Fruit fly (Drosophila melanogaster): ENCODE data around the gene Tbc1d15-17.

DNA sequence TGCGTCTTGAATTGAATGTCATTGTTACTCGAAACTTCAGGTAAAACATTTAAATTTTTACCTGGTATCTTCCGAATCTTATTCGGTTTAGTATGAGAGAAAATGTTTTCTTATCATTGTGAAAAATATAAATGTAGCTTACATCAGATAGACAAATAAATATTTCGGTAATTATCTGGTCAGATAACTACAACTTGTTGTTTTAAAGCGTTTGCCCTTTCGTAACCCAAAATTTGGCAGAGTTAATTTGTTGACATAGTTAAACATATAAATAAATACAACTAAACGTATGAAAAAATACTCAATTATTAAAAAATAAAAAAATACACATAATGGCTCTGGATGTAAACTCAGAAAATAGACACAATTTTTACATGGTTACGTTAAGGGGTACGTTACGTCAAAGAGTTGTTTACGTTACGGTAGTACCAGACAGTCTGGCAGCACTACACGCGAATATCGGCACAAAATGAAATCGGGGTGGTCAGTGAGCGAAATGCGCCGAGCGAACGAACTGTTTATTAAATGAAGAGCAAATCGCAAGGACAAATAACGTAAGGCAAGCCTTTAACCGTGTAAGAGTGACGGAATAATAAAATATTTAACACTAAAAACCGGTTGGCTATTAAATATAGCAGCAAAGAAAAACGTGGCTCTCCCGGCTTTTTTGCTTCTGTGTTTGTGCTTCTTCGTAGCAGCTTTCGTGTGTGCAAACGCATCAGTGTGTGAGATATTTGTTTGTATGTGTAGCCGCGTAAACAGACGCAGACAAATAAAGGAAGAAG is 24.4 kb upstream of the Tbc1d15-17 start:
- TF ChIP-seq odd (GFP tag; optimal IDR thresholded peaks at IDR 0.05) (no peak), CG7271 (tag; optimal IDR thresholded peaks at IDR 0.05) (no peak), bab2 (GFP tag; optimal IDR thresholded peaks at IDR 0.05) (no peak), usp (GFP tag; optimal IDR thresholded peaks at IDR 0.05) (no peak)
